Worm (Caenorhabditis elegans): ENCODE results near the gene srlf-18.

The srlf-18 gene

DNA sequence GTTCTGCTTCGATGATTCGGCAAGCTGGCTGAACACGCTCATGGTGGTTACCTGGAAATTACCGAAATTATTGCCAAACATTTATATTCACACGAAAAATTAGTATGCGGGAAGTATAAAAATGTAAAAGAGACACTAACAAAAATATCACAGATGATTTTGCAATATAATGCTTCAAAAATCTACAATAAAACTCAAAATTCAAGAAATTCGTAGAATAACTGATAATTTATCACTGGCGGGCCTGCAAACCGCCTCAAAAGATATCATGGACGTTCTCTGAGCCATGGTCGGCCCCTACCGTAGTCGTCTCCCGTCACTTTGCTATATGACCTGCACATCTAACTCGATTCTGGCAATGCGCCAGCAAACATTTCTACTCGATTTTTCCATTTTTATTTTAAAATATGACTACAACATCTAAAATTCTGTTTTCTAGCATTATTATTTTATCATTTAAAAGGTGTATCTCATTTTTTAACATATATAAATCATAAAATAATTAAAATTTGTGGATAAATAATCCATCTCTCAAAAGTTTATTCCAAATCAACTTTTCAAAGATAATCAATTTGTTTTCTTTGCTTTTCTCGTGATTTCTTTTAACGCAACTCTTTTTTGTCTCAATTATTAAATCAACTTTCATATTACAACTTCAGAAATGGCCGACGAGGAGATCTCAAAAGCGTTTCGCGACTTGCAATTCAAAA, 48.3 kb upstream of the srlf-18 start, which contains the start of the genes F01G4.6 and pfd-1 (continued):
- TF ChIP-seq nhr-43 (tag; optimal IDR thresholded peaks at IDR 0.05; ENCODE audit: poor library complexity, severe bottlenecking) (peak; percentile 82), lin-39 (tag; optimal IDR thresholded peaks at IDR 0.05) (peak; percentile 87)

DNA sequence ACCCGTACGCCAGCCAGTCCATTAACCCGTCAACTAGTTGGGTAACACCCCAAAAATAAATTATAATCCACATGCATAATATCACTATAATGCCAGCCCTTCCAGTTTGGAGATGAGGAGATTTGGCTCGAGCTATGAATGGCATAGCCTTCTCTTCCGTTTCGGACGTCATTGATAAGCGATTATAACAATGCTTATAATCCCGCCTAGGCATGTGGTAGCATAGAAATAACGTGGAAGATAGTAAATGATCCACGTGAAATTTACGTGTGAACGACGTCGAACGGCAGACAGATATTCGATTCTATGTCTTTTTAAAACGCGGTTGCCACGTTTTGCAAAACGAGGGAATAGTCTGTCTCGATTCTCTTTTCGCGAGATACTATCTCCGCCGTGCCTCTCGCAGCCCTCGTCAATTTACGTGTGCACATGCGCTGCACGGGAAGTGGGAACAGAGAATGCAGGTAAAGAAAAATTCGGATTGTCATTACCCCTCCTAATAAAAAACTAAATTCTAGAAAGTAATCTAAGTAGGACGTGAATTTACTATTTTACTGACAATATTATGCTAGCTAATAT, 47.6 kb upstream of the srlf-18 start:
- TF ChIP-seq nhr-237 (tag; optimal IDR thresholded peaks at IDR 0.05) (no peak), lsy-12 (tag; optimal IDR thresholded peaks at IDR 0.05) (no peak), snpc-4 (tag; optimal IDR thresholded peaks at IDR 0.05) (no peak), nfya-1 (tag; optimal IDR thresholded peaks at IDR 0.05; ENCODE audit: insufficient read depth) (peak; percentile 27), mdl-1 (tag; optimal IDR thresholded peaks at IDR 0.05) (no peak), pqm-1 (tag; optimal IDR thresholded peaks at IDR 0.05) (peak; percentile 45), ztf-4 (tag; optimal IDR thresholded peaks at IDR 0.05) (no peak), nhr-12 (tag; optimal IDR thresholded peaks at IDR 0.05) (no peak), elt-3 (tag; optimal IDR thresholded peaks at IDR 0.05) (no peak), elt-2 (tag; optimal IDR thresholded peaks at IDR 0.05) (peak; percentile 25), nhr-28 (tag; optimal IDR thresholded peaks at IDR 0.05) (no peak), pha-4 (tag; optimal IDR thresholded peaks at IDR 0.05) (peak; percentile 11), ama-1 (optimal IDR thresholded peaks at IDR 0.05) (peak; percentile 58), nhr-67 (tag; optimal IDR thresholded peaks at IDR 0.05) (no peak), nhr-77 (tag; optimal IDR thresholded peaks at IDR 0.05) (no peak), mml-1 (tag; optimal IDR thresholded peaks at IDR 0.05) (peak; percentile 79), R02D3.7 (tag; optimal IDR thresholded peaks at IDR 0.05) (no peak), ceh-82 (tag; optimal IDR thresholded peaks at IDR 0.05) (no peak), nhr-43 (tag; optimal IDR thresholded peaks at IDR 0.05; ENCODE audit: poor library complexity, severe bottlenecking) (peak; percentile 20), nhr-11 (tag; optimal IDR thresholded peaks at IDR 0.05) (no peak)

DNA sequence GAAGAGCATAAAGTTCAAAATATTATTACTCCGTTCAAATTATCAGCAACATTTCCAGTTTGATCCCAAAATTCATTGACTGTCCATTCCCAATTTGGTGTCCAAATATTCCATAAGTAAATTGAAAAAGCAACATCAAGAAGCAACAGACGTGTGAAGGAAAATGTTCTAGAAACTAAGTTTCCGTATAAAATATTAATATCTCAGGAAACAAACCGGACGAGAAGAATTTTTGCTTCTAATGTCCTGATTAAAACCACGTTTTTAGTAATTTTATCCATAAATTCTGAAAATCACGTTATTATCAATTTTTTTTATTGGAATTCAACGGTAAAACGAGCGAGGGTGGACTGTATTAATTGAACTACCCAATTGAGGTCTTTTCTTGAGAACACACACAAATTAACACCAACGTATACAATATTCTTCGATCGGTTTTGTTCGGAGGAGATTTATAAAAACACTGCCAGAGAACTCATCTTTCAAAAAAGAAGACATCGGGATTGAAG, 45.7 kb upstream of the srlf-18 start, which contains the start of gene pigq-1:
Gene pigq-1 (minus strand): TSS at position 286 of the 509 bp plus-strand sequence.
- TF ChIP-seq snpc-4 (tag; optimal IDR thresholded peaks at IDR 0.05) (no peak), fkh-10 (GFP tag; optimal IDR thresholded peaks at IDR 0.05) (no peak), R02D3.7 (tag; optimal IDR thresholded peaks at IDR 0.05) (peak; percentile 49), tbx-2 (tag; optimal IDR thresholded peaks at IDR 0.05) (peak; percentile 49), ceh-28 (tag; optimal IDR thresholded peaks at IDR 0.05) (peak; percentile 16), zag-1 (tag; optimal IDR thresholded peaks at IDR 0.05) (peak; percentile 62), lsy-12 (tag; optimal IDR thresholded peaks at IDR 0.05) (peak; percentile 65), jun-1 (tag; optimal IDR thresholded peaks at IDR 0.05) (no peak), elt-2 (tag; optimal IDR thresholded peaks at IDR 0.05) (peak; percentile 19), aly-2 (tag; optimal IDR thresholded peaks at IDR 0.05) (peak; percentile 20), ceh-9 (tag; optimal IDR thresholded peaks at IDR 0.05) (no peak), pqm-1 (tag; optimal IDR thresholded peaks at IDR 0.05) (no peak), nhr-43 (tag; optimal IDR thresholded peaks at IDR 0.05; ENCODE audit: poor library complexity, severe bottlenecking) (peak; percentile 67), nfya-1 (tag; optimal IDR thresholded peaks at IDR 0.05; ENCODE audit: insufficient read depth) (no peak), ama-1 (optimal IDR thresholded peaks at IDR 0.05) (peak; percentile 61), nhr-67 (tag; optimal IDR thresholded peaks at IDR 0.05) (no peak), fkh-2 (tag; optimal IDR thresholded peaks at IDR 0.05) (no peak), nhr-76 (tag; optimal IDR thresholded peaks at IDR 0.05) (no peak), ceh-16 (tag; optimal IDR thresholded peaks at IDR 0.05) (peak; percentile 10), mml-1 (tag; optimal IDR thresholded peaks at IDR 0.05) (no peak), nhr-237 (tag; optimal IDR thresholded peaks at IDR 0.05) (no peak), hmg-11 (tag; optimal IDR thresholded peaks at IDR 0.05) (no peak), nhr-28 (tag; optimal IDR thresholded peaks at IDR 0.05) (no peak), lin-39 (tag; optimal IDR thresholded peaks at IDR 0.05) (no peak), nhr-11 (tag; optimal IDR thresholded peaks at IDR 0.05) (no peak), mdl-1 (tag; optimal IDR thresholded peaks at IDR 0.05) (no peak), nhr-23 (tag; optimal IDR thresholded peaks at IDR 0.05) (peak; percentile 16), egl-5 (tag; optimal IDR thresholded peaks at IDR 0.05) (no peak), nhr-25 (tag; optimal IDR thresholded peaks at IDR 0.05) (no peak), pha-4 (tag; optimal IDR thresholded peaks at IDR 0.05) (peak; percentile 25), nhr-12 (tag; optimal IDR thresholded peaks at IDR 0.05) (peak; percentile 17), ZK546.5 (tag; optimal IDR thresholded peaks at IDR 0.05) (peak; percentile 46), elt-1 (tag; optimal IDR thresholded peaks at IDR 0.05) (peak; percentile 17)
